Fruit fly (Drosophila melanogaster): Measurements from ENCODE around the gene Rga.

- TF ChIP-seq h (optimal IDR thresholded peaks at IDR 0.05) = no peak
- TF ChIP-seq ttk (optimal IDR thresholded peaks at IDR 0.05) = no peak
- no peak for TF ChIP-seq Sin3A (optimal IDR thresholded peaks at IDR 0.05)
- no peak for TF ChIP-seq psq (optimal IDR thresholded peaks at IDR 0.05)
- no peak for TF ChIP-seq insv (optimal IDR thresholded peaks at IDR 0.05)
These were observed 8.9 kb upstream of the Rga start for dm6 chr3R:5621714-5622405.

All from Kc167 (cell line).